Worm (Caenorhabditis elegans): ENCODE measurements around the gene F21C10.6.

- TF ChIP-seq ama-1 (optimal IDR thresholded peaks at IDR 0.05) = no peak
- TF ChIP-seq lsy-2 (tag; optimal IDR thresholded peaks at IDR 0.05) = no peak
- TF ChIP-seq egl-27 (tag; optimal IDR thresholded peaks at IDR 0.05) = no peak
- TF ChIP-seq lin-38 (GFP tag; IDR thresholded peaks at IDR 0.05) = no peak
- no peak for TF ChIP-seq lin-39 (tag; optimal IDR thresholded peaks at IDR 0.05)
- TF ChIP-seq nhr-48 (tag; optimal IDR thresholded peaks at IDR 0.05) = no peak
- no peak for TF ChIP-seq nhr-10 (tag; optimal IDR thresholded peaks at IDR 0.05)
Measured at ce11 chrV:9143896-9144295, 19.6 kb downstream of the F21C10.6 start.
